Fruit fly (Drosophila melanogaster): ENCODE results near the gene CG9682.
A peak's percentile ranks its signal among the peaks of the same experiment; 100 is the strongest.

dm6 chr3R:30296035-30296434, 45.3 kb downstream of the CG9682 start:
- TF ChIP-seq EcR (GFP tag; optimal IDR thresholded peaks at IDR 0.05): peak; percentile 61
- peak; percentile 93 for TF ChIP-seq CG8159 (tag; optimal IDR thresholded peaks at IDR 0.05)
- TF ChIP-seq CG32121 (GFP tag; IDR thresholded peaks at IDR 0.05): peak; percentile 98
- peak; percentile 98 for TF ChIP-seq CG12605 (GFP tag; IDR thresholded peaks at IDR 0.05)
- peak; percentile 98 for TF ChIP-seq Ets98B (GFP tag; IDR thresholded peaks at IDR 0.05)

Data from whole organism, pupa.